Worm (Caenorhabditis elegans) whole organism, L3 larva: ENCODE results near the gene npr-20.

ENCODE experiments used
- ZK546.5 ChIP-seq: sonication (generic microtip); optimal IDR thresholded peaks from 2 replicates; lab custom pipeline; 2017; ENCODE audit warnings: missing biosample characterization, missing genetic modification characterization
- ama-1 ChIP-seq: fragments of 150-350 bp; optimal IDR thresholded peaks from 2 replicates; lab custom pipeline; 2018
- nhr-11 ChIP-seq: fragments of 150-350 bp; optimal IDR thresholded peaks from 2 replicates; lab custom pipeline; 2014; ENCODE audit warnings: missing biosample characterization, missing genetic modification characterization
- nhr-23 ChIP-seq: fragments of 150-350 bp; optimal IDR thresholded peaks from 2 replicates; lab custom pipeline; 2014; ENCODE audit warnings: missing biosample characterization, missing genetic modification reagents, missing genetic modification characterization
- nhr-77 ChIP-seq: fragments of 150-350 bp; optimal IDR thresholded peaks from 2 replicates; lab custom pipeline; 2014; ENCODE audit warnings: missing biosample characterization, missing genetic modification characterization
- pqm-1 ChIP-seq: fragments of 150-350 bp; optimal IDR thresholded peaks from 2 replicates; lab custom pipeline; 2017; ENCODE audit warnings: missing biosample characterization, missing genetic modification characterization, inconsistent platforms
- unc-62 ChIP-seq: fragments of 150-350 bp; sonication (generic microtip); optimal IDR thresholded peaks from 4 replicates; lab custom pipeline; 2014; ENCODE audit warnings: missing biosample characterization, missing genetic modification reagents, missing genetic modification characterization
- zag-1 ChIP-seq: fragments of 150-350 bp; optimal IDR thresholded peaks from 2 replicates; lab custom pipeline; 2014; ENCODE audit warnings: missing biosample characterization, missing genetic modification characterization
- ztf-11 ChIP-seq: fragments of 150-350 bp; optimal IDR thresholded peaks from 2 replicates; lab custom pipeline; 2014; ENCODE audit warnings: missing biosample characterization, missing genetic modification characterization
- ztf-4 ChIP-seq: fragments of 150-350 bp; optimal IDR thresholded peaks from 2 replicates; lab custom pipeline; 2014; ENCODE audit warnings: missing biosample characterization, missing genetic modification characterization

ce11 chrII:8822711-8823110, 42.3 kb downstream of the npr-20 start:
- TF ChIP-seq pqm-1 (tag; lab: Kevin White, UChicago) (peak; percentile 13), ztf-4 (tag; lab: Kevin White, UChicago) (no peak), ZK546.5 (tag; lab: Kevin White, UChicago) (no peak), nhr-77 (tag; lab: Kevin White, UChicago) (no peak), ztf-11 (tag; lab: Kevin White, UChicago) (no peak), nhr-11 (no peak), ama-1 (no peak), zag-1 (tag; lab: Kevin White, UChicago) (no peak), nhr-23 (peak; percentile 77), unc-62 (GFP tag; lab: Kevin White, UChicago) (no peak)
